Fruit fly (Drosophila melanogaster) whole organism, wandering third instar larva: ENCODE measurements around the gene trol.

Source experiments
- HLH106 ChIP-seq: fragments of 200-800 bp; optimal IDR thresholded peaks from 3 replicates; lab custom pipeline; 2019; ENCODE audit warnings: missing biosample characterization, mild to moderate bottlenecking, missing genetic modification characterization, moderate library complexity
- br ChIP-seq: fragments of 200-800 bp; sonication (Bioruptor generic); optimal IDR thresholded peaks from 2 replicates; lab custom pipeline; 2016; ENCODE audit warnings: missing biosample characterization, missing genetic modification characterization
- sage ChIP-seq: fragments of 200-800 bp; sonication (Bioruptor generic); optimal IDR thresholded peaks from 2 replicates; lab custom pipeline; 2016; ENCODE audit warnings: missing biosample characterization, mild to moderate bottlenecking, missing genetic modification characterization
- tai ChIP-seq: sonication (Bioruptor generic); optimal IDR thresholded peaks from 2 replicates; lab custom pipeline; 2016; ENCODE audit warnings: missing biosample characterization, missing genetic modification characterization

dm6 chrX:2425755-2426154, 119.5 kb downstream of the trol start, which contains the start of gene CG32797:
- TF ChIP-seq br (no peak), tai (GFP tag; lab: Kevin White, UChicago) (no peak), sage (GFP tag; lab: Kevin White, UChicago) (no peak), HLH106 (no peak)
